Fruit fly (Drosophila melanogaster) whole organism, adult: ENCODE measurements around the gene Cyp313b1.

ENCODE experiments used
- CG11617 ChIP-seq: fragments of 200-800 bp; sonication (Bioruptor generic); optimal IDR thresholded peaks from 2 replicates; lab custom pipeline; 2017; ENCODE audit warnings: mild to moderate bottlenecking, missing biosample characterization, missing genetic modification reagents, missing genetic modification characterization
- CG12768 ChIP-seq: fragments of 200-800 bp; sonication (Bioruptor generic); optimal IDR thresholded peaks from 2 replicates; lab custom pipeline; 2017; ENCODE audit warnings: missing biosample characterization, missing genetic modification characterization, mild to moderate bottlenecking, moderate library complexity, missing genetic modification reagents
- CG14711 ChIP-seq: fragments of 200-800 bp; sonication (Bioruptor generic); optimal IDR thresholded peaks from 2 replicates; lab custom pipeline; 2018; ENCODE audit warnings: missing biosample characterization, mild to moderate bottlenecking, missing genetic modification characterization, moderate library complexity
- CG1620 ChIP-seq: fragments of 200-800 bp; sonication (Bioruptor generic); optimal IDR thresholded peaks from 2 replicates; lab custom pipeline; 2016; ENCODE audit warnings: missing biosample characterization, missing genetic modification characterization
- CG33017 ChIP-seq: fragments of 200-800 bp; sonication (Bioruptor generic); optimal IDR thresholded peaks from 2 replicates; lab custom pipeline; 2018; ENCODE audit warnings: missing biosample characterization, mild to moderate bottlenecking, missing genetic modification characterization, moderate library complexity
- CG5204 ChIP-seq: fragments of 200-800 bp; sonication (Bioruptor generic); optimal IDR thresholded peaks from 2 replicates; lab custom pipeline; 2016; ENCODE audit warnings: missing biosample characterization, missing genetic modification characterization
- CG7045 ChIP-seq: fragments of 200-800 bp; sonication (Bioruptor generic); optimal IDR thresholded peaks from 2 replicates; lab custom pipeline; 2017; ENCODE audit warnings: missing biosample characterization, mild to moderate bottlenecking, missing genetic modification characterization
- CG7101 ChIP-seq: fragments of 200-800 bp; sonication (Bioruptor generic); optimal IDR thresholded peaks from 2 replicates; lab custom pipeline; 2018; ENCODE audit warnings: missing biosample characterization, mild to moderate bottlenecking, missing genetic modification characterization, moderate library complexity
- Clk ChIP-seq: fragments of 200-800 bp; sonication (Bioruptor generic); optimal IDR thresholded peaks from 2 replicates; lab custom pipeline; 2017; ENCODE audit warnings: missing biosample characterization, missing genetic modification characterization
- Crg-1 ChIP-seq: fragments of 200-800 bp; sonication (Bioruptor generic); optimal IDR thresholded peaks from 2 replicates; lab custom pipeline; 2016; ENCODE audit warnings: missing biosample characterization, missing genetic modification characterization
- Hr96 ChIP-seq: fragments of 200-800 bp; sonication (Bioruptor generic); optimal IDR thresholded peaks from 2 replicates; lab custom pipeline; 2016; ENCODE audit warnings: missing biosample characterization, missing genetic modification characterization
- Mnt ChIP-seq: fragments of 200-800 bp; sonication (Bioruptor generic); optimal IDR thresholded peaks from 2 replicates; lab custom pipeline; 2016; ENCODE audit warnings: missing biosample characterization, mild to moderate bottlenecking, missing genetic modification characterization
- bab1 ChIP-seq: fragments of 200-800 bp; sonication (Bioruptor generic); optimal IDR thresholded peaks from 3 replicates; lab custom pipeline; 2019; ENCODE audit warnings: missing biosample characterization, mild to moderate bottlenecking, missing genetic modification characterization, moderate library complexity
- cic ChIP-seq: fragments of 200-800 bp; sonication (Bioruptor generic); optimal IDR thresholded peaks from 2 replicates; lab custom pipeline; 2017; ENCODE audit warnings: missing biosample characterization, mild to moderate bottlenecking, missing genetic modification characterization, moderate library complexity
- cnc ChIP-seq, 2 experiments: fragments of >200 bp; optimal IDR thresholded peaks; 2 replicates each; lab custom pipeline; 2017
- kay ChIP-seq: fragments of 200-800 bp; sonication (Bioruptor generic); peaks from one replicate; lab custom pipeline; 2016; ENCODE audit warnings: missing biosample characterization, missing genetic modification characterization, borderline replicate concordance
- ovo ChIP-seq: fragments of 200-800 bp; sonication (Bioruptor generic); optimal IDR thresholded peaks from 2 replicates; lab custom pipeline; 2016; ENCODE audit warnings: missing biosample characterization, missing genetic modification characterization
- pad ChIP-seq: fragments of 200-800 bp; sonication (Bioruptor generic); optimal IDR thresholded peaks from 3 replicates; lab custom pipeline; 2017; ENCODE audit warnings: missing biosample characterization, missing genetic modification characterization, mild to moderate bottlenecking, moderate library complexity, missing genetic modification reagents
- tj ChIP-seq: fragments of 200-800 bp; sonication (Bioruptor generic); optimal IDR thresholded peaks from 3 replicates; lab custom pipeline; 2017; ENCODE audit warnings: missing biosample characterization, mild to moderate bottlenecking, missing genetic modification characterization, moderate library complexity
- toe ChIP-seq: fragments of 200-800 bp; sonication (Bioruptor generic); optimal IDR thresholded peaks from 2 replicates; lab custom pipeline; 2016; ENCODE audit warnings: missing biosample characterization, missing genetic modification characterization

The Cyp313b1 gene

dm6 chr3R:8645580-8646220, at the start of gene Cyp313b1:
Gene Cyp313b1 (minus strand): TSS chr3R:8645650.
- no peak for TF ChIP-seq CG7101 (tag; lab: Kevin White, UChicago)
- TF ChIP-seq cnc (optimal IDR thresholded peaks at IDR 0.05; lab: Kevin White, UChicago), result no peak

DNA sequence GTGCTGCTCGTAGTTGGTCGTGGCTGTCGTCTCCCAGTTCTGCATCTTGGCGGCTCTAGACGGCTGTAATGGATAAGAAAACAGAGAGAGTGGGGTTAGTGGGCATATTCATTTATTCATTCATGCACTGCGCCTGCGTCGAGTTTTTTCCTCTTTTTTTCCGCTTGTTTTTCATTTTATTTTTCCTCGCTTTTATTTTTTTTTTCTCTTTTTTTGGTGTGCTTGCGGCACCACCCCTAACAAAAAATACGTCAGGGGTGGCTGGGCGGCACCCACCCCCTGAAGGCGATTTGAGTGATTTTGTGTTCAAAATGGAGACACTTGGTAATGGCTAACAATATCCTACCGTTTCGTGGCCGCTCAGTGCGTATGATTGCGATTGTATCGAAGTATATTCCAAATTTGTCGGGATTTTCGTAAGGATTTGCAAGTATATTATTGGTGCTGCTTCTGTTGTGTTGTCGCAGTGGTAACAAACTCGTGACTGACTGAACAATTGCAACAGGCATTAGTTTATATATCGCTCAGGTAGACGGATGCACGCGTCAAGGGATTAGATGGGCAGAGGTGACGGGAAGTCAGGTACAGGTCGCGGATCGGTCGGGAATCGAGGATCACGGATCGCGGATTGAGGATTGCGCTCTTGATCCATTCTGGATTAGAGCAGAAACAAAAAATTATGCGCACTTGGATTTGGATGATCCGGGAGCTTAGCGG, 48.8 kb upstream of the Cyp313b1 start:
- TF ChIP-seq CG7101 (tag; lab: Kevin White, UChicago), result no peak
- TF ChIP-seq Mnt (GFP tag; lab: Kevin White, UChicago), result no peak
- TF ChIP-seq CG7045 (GFP tag; lab: Kevin White, UChicago), result peak; percentile 89
- no peak for TF ChIP-seq CG14711 (tag; lab: Kevin White, UChicago)
- TF ChIP-seq cic (GFP tag; lab: Kevin White, UChicago), result no peak
- peak; percentile 54 for TF ChIP-seq Hr96 (GFP tag; lab: Kevin White, UChicago)
- peak; percentile 68 for TF ChIP-seq toe (GFP tag; lab: Kevin White, UChicago)
- TF ChIP-seq CG33017, result peak; percentile 86
- TF ChIP-seq Crg-1 (GFP tag; lab: Kevin White, UChicago), result no peak
- TF ChIP-seq CG5204 (GFP tag; lab: Kevin White, UChicago), result peak; percentile 66
- TF ChIP-seq CG12768 (GFP tag; lab: Kevin White, UChicago), result peak; percentile 74
- no peak for TF ChIP-seq tj (GFP tag; lab: Kevin White, UChicago)

dm6 chr3R:8686446-8686845, 41.0 kb upstream of the Cyp313b1 start:
- TF ChIP-seq CG33017 (no peak), cnc (optimal IDR thresholded peaks at IDR 0.05; lab: Kevin White, UChicago) (no peak), CG7101 (tag; lab: Kevin White, UChicago) (no peak), Crg-1 (GFP tag; lab: Kevin White, UChicago) (no peak), CG5204 (GFP tag; lab: Kevin White, UChicago) (no peak), CG12768 (GFP tag; lab: Kevin White, UChicago) (no peak), Clk (GFP tag; lab: Kevin White, UChicago) (no peak), CG7045 (GFP tag; lab: Kevin White, UChicago) (no peak), CG1620 (GFP tag; lab: Kevin White, UChicago) (no peak), kay (GFP tag; lab: Kevin White, UChicago) (no peak), cic (GFP tag; lab: Kevin White, UChicago) (no peak), Hr96 (GFP tag; lab: Kevin White, UChicago) (no peak), ovo (GFP tag; lab: Kevin White, UChicago) (no peak), CG11617 (GFP tag; lab: Kevin White, UChicago) (no peak), CG14711 (tag; lab: Kevin White, UChicago) (no peak), toe (GFP tag; lab: Kevin White, UChicago) (no peak), tj (GFP tag; lab: Kevin White, UChicago) (no peak), bab1 (no peak), pad (GFP tag; lab: Kevin White, UChicago) (no peak), Mnt (GFP tag; lab: Kevin White, UChicago) (no peak)

DNA sequence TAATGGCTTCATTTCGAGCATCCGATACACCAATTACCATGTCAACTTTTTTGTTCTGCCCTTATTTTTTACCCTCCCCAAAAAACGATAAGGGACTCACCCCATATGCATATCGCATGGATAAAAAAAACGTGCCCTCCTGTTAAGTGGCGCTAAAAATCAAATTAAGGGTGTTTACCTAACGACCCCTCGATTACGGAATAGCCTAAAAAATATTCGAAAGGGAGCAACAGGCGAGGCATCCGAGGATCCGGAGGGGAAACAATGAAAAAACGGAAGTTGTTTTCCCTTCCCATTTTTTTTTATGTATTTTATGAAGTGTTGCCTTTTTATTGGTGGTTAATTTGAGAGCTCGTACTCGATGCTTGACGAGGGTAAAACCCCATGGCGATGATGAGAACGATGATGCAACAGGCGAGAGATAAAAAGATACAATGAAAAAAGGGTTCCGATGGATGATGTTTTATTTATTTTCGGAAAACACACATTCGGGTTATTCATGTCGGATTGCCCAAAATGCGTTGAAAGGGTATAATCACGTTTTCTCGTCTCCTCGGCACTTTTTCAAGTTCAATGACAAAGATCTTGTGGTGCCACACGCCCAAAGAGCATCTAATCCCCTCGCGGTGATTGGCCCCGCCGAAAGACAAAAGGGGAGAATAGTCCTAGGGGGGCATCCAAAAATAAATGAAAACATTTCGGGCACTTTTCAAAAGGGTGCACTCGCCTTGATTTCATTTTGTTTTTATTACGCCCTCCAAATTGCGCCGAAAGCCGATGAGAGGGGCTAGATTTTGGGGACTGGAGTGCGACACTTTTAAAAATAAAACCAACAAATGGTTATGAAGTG, 39.1 kb upstream of the Cyp313b1 start, which contains the start of gene CG44227:
Gene CG44227 (minus strand): TSS at position 849 of the 850 bp plus-strand sequence.
- TF ChIP-seq CG5204 (GFP tag; lab: Kevin White, UChicago), result no peak
- no peak for TF ChIP-seq Hr96 (GFP tag; lab: Kevin White, UChicago)
- TF ChIP-seq CG1620 (GFP tag; lab: Kevin White, UChicago), result no peak
- no peak for TF ChIP-seq bab1
- no peak for TF ChIP-seq tj (GFP tag; lab: Kevin White, UChicago)
- no peak for TF ChIP-seq CG7045 (GFP tag; lab: Kevin White, UChicago)
- no peak for TF ChIP-seq ovo (GFP tag; lab: Kevin White, UChicago)
- no peak for TF ChIP-seq Clk (GFP tag; lab: Kevin White, UChicago)
- no peak for TF ChIP-seq CG12768 (GFP tag; lab: Kevin White, UChicago)
- TF ChIP-seq Crg-1 (GFP tag; lab: Kevin White, UChicago), result no peak
- TF ChIP-seq cic (GFP tag; lab: Kevin White, UChicago), result no peak
- no peak for TF ChIP-seq CG33017
- no peak for TF ChIP-seq toe (GFP tag; lab: Kevin White, UChicago)
- TF ChIP-seq pad (GFP tag; lab: Kevin White, UChicago), result no peak
- TF ChIP-seq CG7101 (tag; lab: Kevin White, UChicago), result no peak
- TF ChIP-seq kay (GFP tag; lab: Kevin White, UChicago), result no peak
- no peak for TF ChIP-seq cnc (optimal IDR thresholded peaks at IDR 0.05; lab: Kevin White, UChicago)
- no peak for TF ChIP-seq CG14711 (tag; lab: Kevin White, UChicago)
- no peak for TF ChIP-seq CG11617 (GFP tag; lab: Kevin White, UChicago)

DNA sequence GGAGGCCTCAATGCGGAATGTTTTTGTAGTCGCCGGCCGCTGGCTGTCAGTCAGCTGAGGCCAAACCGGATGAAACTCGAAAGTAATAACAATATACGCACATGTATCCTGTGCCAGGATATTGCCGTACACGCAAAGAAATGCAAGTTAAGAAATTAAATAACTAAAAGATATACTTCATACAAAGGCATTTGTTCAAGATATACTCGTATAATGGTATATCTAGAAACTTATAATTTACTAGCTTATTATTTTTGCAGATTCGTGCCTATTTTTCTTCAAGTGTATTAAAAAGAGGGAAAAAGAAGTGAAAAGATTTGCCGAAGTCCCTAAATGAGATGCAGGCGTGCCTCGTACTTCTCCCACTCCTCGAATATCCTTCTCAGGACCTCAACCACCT, 37.8 kb upstream of the Cyp313b1 start:
- TF ChIP-seq CG33017 (no peak), CG7045 (GFP tag; lab: Kevin White, UChicago) (no peak)
